Worm (Caenorhabditis elegans) whole organism, L4 larva: Measurements from ENCODE around the gene F32D8.14.

Experiments used
- ZK546.5 ChIP-seq, 2 experiments: sonication (generic microtip); optimal IDR thresholded peaks; 2 replicates each; lab custom pipeline; 2017; ENCODE audit warnings: missing biosample characterization in 2 of 2, missing genetic modification characterization in 2 of 2
- attf-4 ChIP-seq: sonication (generic microtip); optimal IDR thresholded peaks from 3 replicates; lab custom pipeline; 2017; ENCODE audit warnings: missing biosample characterization, missing genetic modification characterization
- egl-27 ChIP-seq: sonication (generic microtip); optimal IDR thresholded peaks from 3 replicates; lab custom pipeline; 2017; ENCODE audit warnings: missing biosample characterization, missing genetic modification reagents, missing genetic modification characterization
- lin-13 ChIP-seq: fragments of 150-350 bp; optimal IDR thresholded peaks from 2 replicates; lab custom pipeline; 2014; ENCODE audit warnings: missing biosample characterization, missing genetic modification reagents, missing genetic modification characterization
- lin-29 ChIP-seq: fragments of 200-800 bp; sonication (Bioruptor generic); IDR thresholded peaks from 2 replicates; pipeline ENCODE4 v1.3.6; 2022; ENCODE audit warnings: missing genetic modification reagents, missing genetic modification characterization, missing compliant biosample characterization
- lin-39 ChIP-seq: fragments of 150-350 bp; optimal IDR thresholded peaks from 2 replicates; lab custom pipeline; 2014; ENCODE audit warnings: missing biosample characterization, missing genetic modification reagents, missing genetic modification characterization
- mdt-29 ChIP-seq: fragments of 200-800 bp; sonication (Bioruptor generic); IDR thresholded peaks from 2 replicates; pipeline ENCODE4 v1.3.6; 2022; ENCODE audit warnings: missing genetic modification reagents, missing genetic modification characterization, missing compliant biosample characterization
- mep-1 ChIP-seq: fragments of 150-350 bp; sonication (generic microtip); optimal IDR thresholded peaks from 3 replicates; lab custom pipeline; 2014; ENCODE audit warnings: missing biosample characterization, missing genetic modification characterization
- nhr-237 ChIP-seq: sonication (generic microtip); optimal IDR thresholded peaks from 2 replicates; lab custom pipeline; 2017; ENCODE audit warnings: missing biosample characterization, missing genetic modification characterization
- nhr-76 ChIP-seq: fragments of 150-350 bp; optimal IDR thresholded peaks from 2 replicates; lab custom pipeline; 2014; ENCODE audit warnings: missing biosample characterization, missing genetic modification characterization
- pha-4 ChIP-seq, 2 experiments: fragments of 150-350 bp in 1 of 2; fragments of 200-800 bp in 1 of 2; sonication (Bioruptor generic) in 1 of 2; IDR thresholded peaks in 1 of 2; optimal IDR thresholded peaks in 1 of 2; 2 replicates each; pipeline versions ENCODE4 v1.3.6 to Lab custom; 2014 to 2022; ENCODE audit warnings: missing genetic modification characterization in 2 of 2, missing genetic modification reagents in 2 of 2, missing biosample characterization in 1 of 2, missing compliant biosample characterization in 1 of 2
- php-3 ChIP-seq: fragments of 200-800 bp; sonication (Bioruptor generic); IDR thresholded peaks from 2 replicates; pipeline ENCODE4 v1.3.6; 2022; ENCODE audit warnings: missing genetic modification reagents, missing genetic modification characterization, missing compliant biosample characterization
- tag-97 ChIP-seq: fragments of 200-800 bp; sonication (Bioruptor generic); IDR thresholded peaks from 2 replicates; pipeline ENCODE4 v1.3.6; 2022; ENCODE audit warnings: missing genetic modification characterization, missing compliant biosample characterization
- unc-62 ChIP-seq, 3 experiments: fragments of 150-350 bp in 1 of 3; sonication (generic microtip); optimal IDR thresholded peaks in 2 of 3; peaks in 1 of 3; 1 replicate in 1 of 3; 2 replicates in 2 of 3; lab custom pipeline; 2014 to 2017; ENCODE audit warnings: missing biosample characterization in 3 of 3, missing genetic modification characterization in 3 of 3, missing genetic modification reagents in 3 of 3, missing genotype in 1 of 3

DNA sequence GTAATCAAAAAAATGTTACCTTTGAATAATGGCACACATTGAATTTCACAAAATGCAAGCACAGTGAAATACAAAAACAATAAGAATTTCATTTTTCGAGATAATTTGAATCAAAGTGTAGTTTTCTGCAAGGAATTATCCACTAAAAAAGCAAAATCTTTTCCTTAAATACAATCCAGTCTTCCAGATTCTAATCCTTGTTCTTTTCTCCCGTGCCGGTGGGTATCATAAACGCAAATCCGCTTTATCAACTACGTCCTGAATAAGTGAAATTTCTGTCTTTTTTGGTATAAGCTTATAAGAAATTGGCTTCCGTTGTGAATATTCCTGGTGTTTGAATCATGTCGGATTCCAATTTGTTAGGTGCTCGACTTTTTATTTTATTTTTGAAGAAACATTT is 6.4 kb downstream of the F32D8.14 start:
- TF ChIP-seq mep-1: no peak
- TF ChIP-seq egl-27: no peak
- no peak for TF ChIP-seq tag-97 (GFP tag; lab: Robert Waterston, UW)
- TF ChIP-seq lin-13 (GFP tag; lab: Kevin White, UChicago): no peak
- no peak for TF ChIP-seq lin-39 (tag; lab: Kevin White, UChicago)
- TF ChIP-seq unc-62 (GFP tag; optimal IDR thresholded peaks at IDR 0.05 in 1 of 2; lab: Kevin White, UChicago): no peak
- no peak for TF ChIP-seq unc-62 (tag; optimal IDR thresholded peaks at IDR 0.05; lab: Kevin White, UChicago)
- no peak for TF ChIP-seq ZK546.5 (tag; optimal IDR thresholded peaks at IDR 0.05; lab: Kevin White, UChicago)
- TF ChIP-seq nhr-237 (tag; lab: Kevin White, UChicago): no peak
- TF ChIP-seq lin-29 (GFP tag; lab: Robert Waterston, UW): no peak
- no peak for TF ChIP-seq pha-4 (GFP tag; IDR thresholded peaks at IDR 0.05; lab: Robert Waterston, UW)
- TF ChIP-seq pha-4 (tag; optimal IDR thresholded peaks at IDR 0.05; lab: Kevin White, UChicago): no peak
- TF ChIP-seq nhr-76: no peak
- TF ChIP-seq php-3 (GFP tag; lab: Robert Waterston, UW): no peak
- no peak for TF ChIP-seq mdt-29 (GFP tag; lab: Robert Waterston, UW)
- no peak for TF ChIP-seq attf-4 (tag; lab: Kevin White, UChicago)
